Fruit fly (Drosophila melanogaster): ENCODE data around the gene CG6179.

CG6179 gene

dm6 chrX:18356141-18356600 lies 23.7 kb upstream of the CG6179 start, which contains the start of gene kairos (continued):
- TF ChIP-seq CG13894 (tag; optimal IDR thresholded peaks at IDR 0.05) (no peak), crol (GFP tag; IDR thresholded peaks at IDR 0.05) (peak; percentile 69), CG8359 (GFP tag; optimal IDR thresholded peaks at IDR 0.05; ENCODE audit: borderline replicate concordance) (no peak), Optix (GFP tag; IDR thresholded peaks at IDR 0.05) (no peak), CG11696 (GFP tag; IDR thresholded peaks at IDR 0.05) (no peak), CG3281 (GFP tag; optimal IDR thresholded peaks at IDR 0.05) (no peak), CG31388 (GFP tag; optimal IDR thresholded peaks at IDR 0.05) (no peak), pho (GFP tag; optimal IDR thresholded peaks at IDR 0.05) (no peak), CG2712 (tag; optimal IDR thresholded peaks at IDR 0.05) (peak; percentile 27), CG31441 (GFP tag; IDR thresholded peaks at IDR 0.05) (peak; percentile 30; the same call in 1 of the 2 replicates), pfk (GFP tag; optimal IDR thresholded peaks at IDR 0.05) (no peak), aop (GFP tag; IDR thresholded peaks at IDR 0.05) (no peak), D (optimal IDR thresholded peaks at IDR 0.05) (no peak), D (GFP tag; optimal IDR thresholded peaks at IDR 0.05) (no peak), so (GFP tag; IDR thresholded peaks at IDR 0.05) (no peak), Ssrp (tag; optimal IDR thresholded peaks at IDR 0.05) (no peak), H2.0 (GFP tag; IDR thresholded peaks at IDR 0.05) (0 out of 2 replicates have a peak, but pooled peaks have one; percentile 24), CG18599 (GFP tag; optimal IDR thresholded peaks at IDR 0.05) (peak; percentile 62), ab (GFP tag; optimal IDR thresholded peaks at IDR 0.05) (no peak), eyg (GFP tag; optimal IDR thresholded peaks at IDR 0.05) (no peak), Usf (GFP tag; optimal IDR thresholded peaks at IDR 0.05) (no peak), sc (optimal IDR thresholded peaks at IDR 0.05) (no peak), sc (GFP tag; optimal IDR thresholded peaks at IDR 0.05) (no peak), wor (GFP tag; IDR thresholded peaks at IDR 0.05) (no peak), CG34224 (GFP tag; IDR thresholded peaks at IDR 0.05; ENCODE audit: partially characterized antibody) (no peak), CG4820 (GFP tag; optimal IDR thresholded peaks at IDR 0.05) (no peak), pnt (GFP tag; optimal IDR thresholded peaks at IDR 0.05) (no peak), bigmax (GFP tag; optimal IDR thresholded peaks at IDR 0.05) (no peak), bbx (GFP tag; IDR thresholded peaks at IDR 0.05; ENCODE audit: partially characterized antibody) (no peak), CG2202 (tag; optimal IDR thresholded peaks at IDR 0.05) (no peak), CG2875 (GFP tag; optimal IDR thresholded peaks at IDR 0.05) (no peak), CG6791 (GFP tag; IDR thresholded peaks at IDR 0.05; ENCODE audit: partially characterized antibody) (no peak), CG33213 (GFP tag; optimal IDR thresholded peaks at IDR 0.05) (no peak), Hr3 (GFP tag; optimal IDR thresholded peaks at IDR 0.05) (no peak), CG9817 (tag; optimal IDR thresholded peaks at IDR 0.05) (no peak), danr (GFP tag; IDR thresholded peaks at IDR 0.05) (no peak), CG16863 (GFP tag; optimal IDR thresholded peaks at IDR 0.05) (no peak), Lim3 (GFP tag; IDR thresholded peaks at IDR 0.05) (no peak), CG11398 (GFP tag; optimal IDR thresholded peaks at IDR 0.05) (no peak), CG33557 (GFP tag; optimal IDR thresholded peaks at IDR 0.05) (no peak), twi (tag; optimal IDR thresholded peaks at IDR 0.05) (no peak), Dp (GFP tag; optimal IDR thresholded peaks at IDR 0.05) (no peak), br (optimal IDR thresholded peaks at IDR 0.05) (no peak), CG7928 (GFP tag; optimal IDR thresholded peaks at IDR 0.05) (no peak), pum (GFP tag; optimal IDR thresholded peaks at IDR 0.05) (no peak), Tbp (GFP tag; optimal IDR thresholded peaks at IDR 0.05) (no peak), CG9797 (GFP tag; optimal IDR thresholded peaks at IDR 0.05) (no peak), CG8478 (optimal IDR thresholded peaks at IDR 0.05) (no peak), h (optimal IDR thresholded peaks at IDR 0.05) (no peak), slou (GFP tag; optimal IDR thresholded peaks at IDR 0.05) (no peak), peb (GFP tag; IDR thresholded peaks at IDR 0.05) (no peak), Dip2 (GFP tag; IDR thresholded peaks at IDR 0.05) (no peak), yki (optimal IDR thresholded peaks at IDR 0.05) (no peak), crc (GFP tag; optimal IDR thresholded peaks at IDR 0.05) (no peak)
